ENCODE assay signal across 2 fruit fly cellular contexts in the genomic region with DNA sequence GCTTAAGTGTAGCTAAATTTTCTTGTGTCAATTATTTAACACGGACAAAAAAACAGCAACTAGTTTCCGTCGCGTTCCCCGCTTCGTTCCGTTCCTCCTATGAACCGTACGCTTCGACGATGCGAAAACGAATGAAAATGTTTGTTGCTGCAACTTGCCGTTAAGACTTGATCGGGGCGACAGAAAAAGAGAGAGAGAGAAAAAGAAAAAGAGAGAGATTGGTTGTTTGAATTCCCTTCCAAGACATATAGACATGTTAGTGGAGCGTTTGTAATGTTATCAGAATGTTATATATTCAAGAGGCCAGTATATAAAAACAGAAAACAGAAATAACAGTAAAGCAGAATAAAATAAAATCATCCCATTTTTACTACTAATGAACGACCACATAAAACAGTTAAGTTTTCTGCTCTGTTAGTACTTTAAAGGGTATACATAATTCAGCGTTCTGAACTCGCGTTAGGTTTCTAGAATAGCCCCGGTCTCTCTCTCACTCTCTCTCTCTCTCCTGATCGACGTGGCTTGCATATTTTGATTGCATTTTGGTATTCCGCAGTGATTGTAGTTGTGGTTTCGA.
TF ChIP-seq lines count a peak whose summit lies in the region.

A gene (minus strand): TSS at position 137 of the 577 bp plus-strand sequence.

TF ChIP-seq in whole organism, embryonic, 481 proteins besides CTCF, POLR2A, EP300 and RAD21 (continued from another document and continues in another):
- peak; percentile 89 for TF ChIP-seq NK7.1 (GFP tag; optimal IDR thresholded peaks at IDR 0.05; lab: Kevin White, UChicago)
- peak; percentile 81 for TF ChIP-seq luna (GFP tag; optimal IDR thresholded peaks at IDR 0.05; lab: Kevin White, UChicago)
- no peak for TF ChIP-seq CG1832 (GFP tag; optimal IDR thresholded peaks at IDR 0.05; lab: Kevin White, UChicago)
- peak; percentile 85 for TF ChIP-seq H2.0 (GFP tag; IDR thresholded peaks at IDR 0.05; lab: Robert Waterston, UW)
- TF ChIP-seq Fer1 (GFP tag; optimal IDR thresholded peaks at IDR 0.05; lab: Kevin White, UChicago), result peak; percentile 93
- peak; percentile 60 for TF ChIP-seq ap (GFP tag; IDR thresholded peaks at IDR 0.05; lab: Robert Waterston, UW)
- peak; percentile 41 for TF ChIP-seq CG3995 (GFP tag; optimal IDR thresholded peaks at IDR 0.05; lab: Kevin White, UChicago)
- peak; percentile 90 for TF ChIP-seq CG10267 (tag; optimal IDR thresholded peaks at IDR 0.05; lab: Kevin White, UChicago)
- peak; percentile 61 for TF ChIP-seq fd64A (GFP tag; optimal IDR thresholded peaks at IDR 0.05; lab: Kevin White, UChicago)
- peak; percentile 94 for TF ChIP-seq seq (GFP tag; IDR thresholded peaks at IDR 0.05; lab: Robert Waterston, UW)
- peak; percentile 93 for TF ChIP-seq CG15269 (tag; optimal IDR thresholded peaks at IDR 0.05; lab: Kevin White, UChicago)
- TF ChIP-seq Side (GFP tag; optimal IDR thresholded peaks at IDR 0.05; lab: Kevin White, UChicago), result peak; percentile 94
- peak; percentile 95 for TF ChIP-seq Atf6 (GFP tag; IDR thresholded peaks at IDR 0.05; lab: Robert Waterston, UW)
- peak; percentile 85 for TF ChIP-seq Blimp-1 (GFP tag; optimal IDR thresholded peaks at IDR 0.05; lab: Kevin White, UChicago)
- peak; percentile 94 for TF ChIP-seq CrebB (tag; optimal IDR thresholded peaks at IDR 0.05; lab: Kevin White, UChicago)
- TF ChIP-seq wor (GFP tag; IDR thresholded peaks at IDR 0.05; lab: Robert Waterston, UW), result peak; percentile 87
- TF ChIP-seq CG10321 (GFP tag; IDR thresholded peaks at IDR 0.05; lab: Robert Waterston, UW), result peak; percentile 55; the same call in 1 of the 2 replicates
- peak; percentile 94 for TF ChIP-seq CG6689 (GFP tag; IDR thresholded peaks at IDR 0.05; lab: Robert Waterston, UW)
- TF ChIP-seq Dek (tag; optimal IDR thresholded peaks at IDR 0.05; lab: Kevin White, UChicago), result peak; percentile 88
- TF ChIP-seq CG2678 (tag; optimal IDR thresholded peaks at IDR 0.05; lab: Kevin White, UChicago), result peak; percentile 95
- TF ChIP-seq Rfx (GFP tag; IDR thresholded peaks at IDR 0.05; lab: Robert Waterston, UW), result peak; percentile 93
- TF ChIP-seq CG11560 (tag; IDR thresholded peaks at IDR 0.05; lab: Robert Waterston, UW), result no peak; the same call in 1 of the 3 replicates
- peak; percentile 87 for TF ChIP-seq eyg (GFP tag; optimal IDR thresholded peaks at IDR 0.05; lab: Kevin White, UChicago)
- TF ChIP-seq zfh1 (GFP tag; IDR thresholded peaks at IDR 0.05; lab: Robert Waterston, UW), result peak; percentile 91
- peak; percentile 84; the same call in 2 of the 3 replicates for TF ChIP-seq jigr1 (GFP tag; IDR thresholded peaks at IDR 0.05; lab: Robert Waterston, UW)
- peak; percentile 80 for TF ChIP-seq D19B (GFP tag; optimal IDR thresholded peaks at IDR 0.05; lab: Kevin White, UChicago)
- peak; percentile 88 for TF ChIP-seq zen (tag; optimal IDR thresholded peaks at IDR 0.05; lab: Kevin White, UChicago)
- TF ChIP-seq Hr78 (GFP tag; optimal IDR thresholded peaks at IDR 0.05; lab: Kevin White, UChicago), result peak in 1 of 2 experiments; percentile 81
- TF ChIP-seq ATbp (GFP tag; optimal IDR thresholded peaks at IDR 0.05; lab: Kevin White, UChicago), result peak; percentile 84
- TF ChIP-seq CG3407 (GFP tag; optimal IDR thresholded peaks at IDR 0.05; lab: Kevin White, UChicago), result peak; percentile 81
- peak; percentile 80 for TF ChIP-seq CG16815 (GFP tag; optimal IDR thresholded peaks at IDR 0.05; lab: Kevin White, UChicago)
- peak; percentile 92 for TF ChIP-seq CG17361 (GFP tag; IDR thresholded peaks at IDR 0.05; lab: Robert Waterston, UW)
- no peak for TF ChIP-seq CG7963 (GFP tag; IDR thresholded peaks at IDR 0.05; lab: Robert Waterston, UW; ENCODE audit: partially characterized antibody)
- peak; percentile 52; the same call in 1 of the 2 replicates for TF ChIP-seq ato (GFP tag; IDR thresholded peaks at IDR 0.05; lab: Robert Waterston, UW; ENCODE audit: partially characterized antibody)
- TF ChIP-seq CG8388 (GFP tag; optimal IDR thresholded peaks at IDR 0.05; lab: Kevin White, UChicago), result peak; percentile 93
- TF ChIP-seq ssp (GFP tag; IDR thresholded peaks at IDR 0.05; lab: Robert Waterston, UW), result peak; percentile 83
- peak; percentile 94 for TF ChIP-seq stc (GFP tag; IDR thresholded peaks at IDR 0.05; lab: Robert Waterston, UW)
- peak; percentile 85 for TF ChIP-seq NfI (GFP tag; optimal IDR thresholded peaks at IDR 0.05; lab: Kevin White, UChicago)
- TF ChIP-seq jing (GFP tag; optimal IDR thresholded peaks at IDR 0.05; lab: Kevin White, UChicago), result peak; percentile 66
- peak; percentile 92 for TF ChIP-seq CG18599 (GFP tag; optimal IDR thresholded peaks at IDR 0.05; lab: Kevin White, UChicago)
- no peak for TF ChIP-seq hth (optimal IDR thresholded peaks at IDR 0.05; lab: Kevin White, UChicago)
- peak; percentile 64 for TF ChIP-seq HLHmδ (GFP tag; optimal IDR thresholded peaks at IDR 0.05; lab: Kevin White, UChicago)
- peak; percentile 88 for TF ChIP-seq tx (GFP tag; optimal IDR thresholded peaks at IDR 0.05; lab: Kevin White, UChicago)
- peak; percentile 24 for TF ChIP-seq HmgD (GFP tag; optimal IDR thresholded peaks at IDR 0.05; lab: Kevin White, UChicago)
- TF ChIP-seq Optix (GFP tag; IDR thresholded peaks at IDR 0.05; lab: Robert Waterston, UW), result no peak
- TF ChIP-seq Lhr (GFP tag; optimal IDR thresholded peaks at IDR 0.05; lab: Kevin White, UChicago), result peak; percentile 38
- TF ChIP-seq ro (GFP tag; IDR thresholded peaks at IDR 0.05; lab: Robert Waterston, UW), result peak; percentile 70; the same call in 1 of the 2 replicates
- TF ChIP-seq Gug (GFP tag; IDR thresholded peaks at IDR 0.05; lab: Robert Waterston, UW), result peak; percentile 84
- peak; percentile 91 for TF ChIP-seq nau (GFP tag; optimal IDR thresholded peaks at IDR 0.05; lab: Kevin White, UChicago)
- TF ChIP-seq CG16863 (GFP tag; optimal IDR thresholded peaks at IDR 0.05; lab: Kevin White, UChicago), result peak; percentile 93
- TF ChIP-seq dpn (GFP tag; optimal IDR thresholded peaks at IDR 0.05; lab: Kevin White, UChicago), result peak; percentile 94
- TF ChIP-seq CG17912 (GFP tag; optimal IDR thresholded peaks at IDR 0.05; lab: Kevin White, UChicago), result peak; percentile 58
- TF ChIP-seq ftz-f1 (GFP tag; optimal IDR thresholded peaks at IDR 0.05; lab: Kevin White, UChicago), result peak; percentile 53
- TF ChIP-seq Hand (GFP tag; optimal IDR thresholded peaks at IDR 0.05; lab: Kevin White, UChicago), result peak; percentile 79
- TF ChIP-seq CG14860 (GFP tag; IDR thresholded peaks at IDR 0.05; lab: Robert Waterston, UW; ENCODE audit: partially characterized antibody), result no peak
- TF ChIP-seq CG8765 (GFP tag; IDR thresholded peaks at IDR 0.05; lab: Robert Waterston, UW), result peak; percentile 75
- no peak for TF ChIP-seq CG16813 (GFP tag; IDR thresholded peaks at IDR 0.05; lab: Robert Waterston, UW; ENCODE audit: partially characterized antibody)
- TF ChIP-seq Vsx1 (GFP tag; optimal IDR thresholded peaks at IDR 0.05; lab: Kevin White, UChicago), result peak; percentile 79
- TF ChIP-seq tup (GFP tag; optimal IDR thresholded peaks at IDR 0.05; lab: Kevin White, UChicago), result peak; percentile 27
- peak; percentile 92 for TF ChIP-seq pb (GFP tag; optimal IDR thresholded peaks at IDR 0.05; lab: Kevin White, UChicago)
- peak; percentile 89 for TF ChIP-seq CG12104 (GFP tag; optimal IDR thresholded peaks at IDR 0.05; lab: Kevin White, UChicago)

TF ChIP-seq in whole organism, prepupa, 60 proteins besides CTCF, POLR2A, EP300 and RAD21 (continued from another document):
- peak; percentile 83 for TF ChIP-seq Blimp-1 (GFP tag; optimal IDR thresholded peaks at IDR 0.05; lab: Kevin White, UChicago)
- peak; percentile 88 for TF ChIP-seq CG6163 (GFP tag; IDR thresholded peaks at IDR 0.05; lab: Robert Waterston, UW)
- peak; percentile 95 for TF ChIP-seq net (GFP tag; optimal IDR thresholded peaks at IDR 0.05; lab: Kevin White, UChicago)
- peak; percentile 70 for TF ChIP-seq fkh (GFP tag; optimal IDR thresholded peaks at IDR 0.05; lab: Kevin White, UChicago)
- peak; percentile 94 for TF ChIP-seq Hr39 (GFP tag; optimal IDR thresholded peaks at IDR 0.05; lab: Kevin White, UChicago)
- no peak for TF ChIP-seq Hr38 (GFP tag; optimal IDR thresholded peaks at IDR 0.05; lab: Kevin White, UChicago)
- peak; percentile 93 for TF ChIP-seq CG11762 (GFP tag; optimal IDR thresholded peaks at IDR 0.05; lab: Kevin White, UChicago; ENCODE audit: insufficient read depth)
- TF ChIP-seq acj6 (GFP tag; optimal IDR thresholded peaks at IDR 0.05; lab: Kevin White, UChicago), result peak; percentile 94
- peak; percentile 93 for TF ChIP-seq achi (GFP tag; optimal IDR thresholded peaks at IDR 0.05; lab: Kevin White, UChicago)
- peak; percentile 96 for TF ChIP-seq CG15336 (GFP tag; IDR thresholded peaks at IDR 0.05; lab: Robert Waterston, UW)
- TF ChIP-seq fd59A (GFP tag; optimal IDR thresholded peaks at IDR 0.05; lab: Kevin White, UChicago), result peak; percentile 87
